Worm (Caenorhabditis elegans) whole organism, early embryonic: ENCODE measurements around the gene C56C10.7.
"Not testable (repeated sequence)": the region's sequence is repeated elsewhere in the genome, so short reads cannot be mapped to it uniquely, and the experiment has no call there.

Experiments
- hnd-1 ChIP-seq: sonication (generic microtip); optimal IDR thresholded peaks from 2 replicates; lab custom pipeline; 2016; ENCODE audit warnings: missing genetic modification characterization, missing compliant biosample characterization
- tra-4 ChIP-seq: sonication (generic microtip); optimal IDR thresholded peaks from 2 replicates; lab custom pipeline; 2017; ENCODE audit warnings: missing genetic modification characterization, missing compliant biosample characterization

DNA sequence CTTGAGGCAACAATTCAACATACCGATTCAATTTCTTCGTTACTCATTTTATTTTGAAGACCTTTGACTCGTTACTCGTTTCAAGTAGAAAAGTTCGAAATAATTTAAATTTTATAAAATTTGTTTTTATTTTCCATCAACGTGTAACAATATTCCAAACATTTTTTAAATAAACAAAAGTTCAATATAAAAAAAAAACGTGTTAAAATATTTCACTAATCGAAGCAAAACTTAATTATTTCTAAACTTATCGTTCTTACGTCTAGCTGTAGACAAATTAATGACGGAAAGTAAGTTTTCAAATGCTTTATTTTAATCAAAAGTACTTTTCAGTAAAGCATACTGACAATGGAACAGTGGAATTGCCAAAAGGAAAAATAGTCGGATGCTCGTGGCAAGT lies 39.8 kb upstream of the C56C10.7 start, which contains the start of the genes F54H5.5 and F54H5.2:
- TF ChIP-seq tra-4, hnd-1 (tag; lab: Kevin White, UChicago): not testable (repeated sequence)
